Worm (Caenorhabditis elegans): ENCODE data around the gene tag-244.

DNA sequence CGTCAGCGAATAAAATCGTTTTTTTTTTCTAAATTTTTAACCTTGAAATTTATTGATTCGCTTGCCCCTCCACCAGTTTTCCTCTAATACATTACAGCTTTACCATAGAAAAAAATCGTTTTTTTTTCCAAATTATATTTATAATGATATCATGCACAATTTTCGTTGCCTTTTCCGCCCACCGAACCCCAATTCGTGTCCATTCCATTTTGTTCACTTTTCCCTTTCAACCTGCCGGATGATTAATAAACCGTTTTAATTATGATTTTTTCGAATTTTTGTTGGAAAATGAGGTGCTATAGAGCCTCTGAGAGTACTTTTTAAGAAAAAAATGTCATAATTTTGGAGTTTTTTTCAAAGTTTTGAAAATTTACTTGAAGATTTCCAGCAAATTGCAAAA, 50.7 kb downstream of the tag-244 start, which contains the start of gene set-23:
- TF ChIP-seq akir-1 (GFP tag; optimal IDR thresholded peaks at IDR 0.05) (no peak), Y53F4B.3 (GFP tag; IDR thresholded peaks at IDR 0.05) (no peak), F49E8.2 (tag; optimal IDR thresholded peaks at IDR 0.05; ENCODE audit: insufficient read depth) (no peak), hsf-1 (GFP tag; IDR thresholded peaks at IDR 0.05) (no peak), ets-4 (GFP tag; optimal IDR thresholded peaks at IDR 0.05) (no peak), cebp-2 (GFP tag; IDR thresholded peaks at IDR 0.05) (no peak), ceh-79 (tag; optimal IDR thresholded peaks at IDR 0.05) (no peak), athp-1 (tag; optimal IDR thresholded peaks at IDR 0.05) (no peak), ceh-40 (GFP tag; IDR thresholded peaks at IDR 0.05) (no peak)
